Worm (Caenorhabditis elegans) whole organism, L2 larva: ENCODE data around the gene nst-1.

Experiments
- C34F6.9 ChIP-seq: fragments of 150-350 bp; optimal IDR thresholded peaks from 2 replicates; lab custom pipeline; 2014; ENCODE audit warnings: missing biosample characterization, missing genetic modification characterization
- F13H6.1 ChIP-seq: sonication (generic microtip); optimal IDR thresholded peaks from 2 replicates; lab custom pipeline; 2016; ENCODE audit warnings: missing genetic modification characterization, missing compliant biosample characterization
- R02D3.7 ChIP-seq: fragments of 150-350 bp; optimal IDR thresholded peaks from 2 replicates; lab custom pipeline; 2014; ENCODE audit warnings: missing biosample characterization, missing genetic modification characterization
- alr-1 ChIP-seq: fragments of 150-350 bp; optimal IDR thresholded peaks from 2 replicates; lab custom pipeline; 2014; ENCODE audit warnings: missing biosample characterization, missing genetic modification characterization
- blmp-1 ChIP-seq: sonication (generic microtip); optimal IDR thresholded peaks from 2 replicates; lab custom pipeline; 2017; ENCODE audit warnings: missing genetic modification characterization, mild to moderate bottlenecking, missing compliant biosample characterization, antibody characterized with exemption, moderate library complexity; ENCODE audit not compliant: insufficient read depth
- ceh-16 ChIP-seq: fragments of 150-350 bp; optimal IDR thresholded peaks from 2 replicates; lab custom pipeline; 2014; ENCODE audit warnings: missing biosample characterization, missing genetic modification characterization
- crh-2 ChIP-seq: sonication (generic microtip); optimal IDR thresholded peaks from 2 replicates; lab custom pipeline; 2017; ENCODE audit warnings: missing biosample characterization, missing genetic modification characterization
- dmd-4 ChIP-seq: sonication (generic microtip); optimal IDR thresholded peaks from 2 replicates; lab custom pipeline; 2017; ENCODE audit warnings: missing biosample characterization, missing genetic modification characterization
- elt-3 ChIP-seq: sonication (generic microtip); optimal IDR thresholded peaks from 2 replicates; lab custom pipeline; 2017; ENCODE audit warnings: missing biosample characterization, missing genetic modification characterization
- fos-1 ChIP-seq: fragments of 150-350 bp; optimal IDR thresholded peaks from 2 replicates; lab custom pipeline; 2014; ENCODE audit warnings: missing biosample characterization, missing genetic modification characterization
- gmeb-1 ChIP-seq: fragments of 150-350 bp; optimal IDR thresholded peaks from 2 replicates; lab custom pipeline; 2014; ENCODE audit warnings: missing biosample characterization, missing genetic modification characterization
- lin-11 ChIP-seq: fragments of 150-350 bp; sonication (generic microtip); optimal IDR thresholded peaks from 2 replicates; lab custom pipeline; 2014; ENCODE audit warnings: missing biosample characterization, missing genetic modification characterization, inconsistent platforms, mixed read lengths
- lin-13 ChIP-seq: fragments of 150-350 bp; optimal IDR thresholded peaks from 2 replicates; lab custom pipeline; 2014; ENCODE audit warnings: missing biosample characterization, missing genetic modification reagents, missing genetic modification characterization
- lsy-2 ChIP-seq, 2 experiments: fragments of 150-350 bp in 1 of 2; sonication (generic microtip) in 1 of 2; optimal IDR thresholded peaks; 2 replicates each; lab custom pipeline; 2014 to 2017; ENCODE audit warnings: missing biosample characterization in 2 of 2, missing genetic modification characterization in 2 of 2
- mab-5 ChIP-seq: fragments of 150-350 bp; optimal IDR thresholded peaks from 2 replicates; lab custom pipeline; 2014; ENCODE audit warnings: missing biosample characterization, missing genetic modification characterization
- mbf-1 ChIP-seq: sonication (generic microtip); optimal IDR thresholded peaks from 2 replicates; lab custom pipeline; 2017; ENCODE audit warnings: missing biosample characterization, missing genetic modification characterization
- mdl-1 ChIP-seq, 2 experiments: fragments of 150-350 bp in 1 of 2; sonication (generic microtip) in 1 of 2; optimal IDR thresholded peaks; 2 replicates each; lab custom pipeline; 2017; ENCODE audit warnings: missing biosample characterization in 2 of 2, missing genetic modification characterization in 2 of 2
- nhr-10 ChIP-seq: sonication (generic microtip); optimal IDR thresholded peaks from 2 replicates; lab custom pipeline; 2017; ENCODE audit warnings: missing biosample characterization, missing genetic modification characterization
- nhr-11 ChIP-seq: fragments of 150-350 bp; optimal IDR thresholded peaks from 2 replicates; lab custom pipeline; 2014; ENCODE audit warnings: missing biosample characterization, missing genetic modification characterization
- nhr-12 ChIP-seq: fragments of 150-350 bp; optimal IDR thresholded peaks from 2 replicates; lab custom pipeline; 2014; ENCODE audit warnings: missing biosample characterization, missing genetic modification characterization
- nhr-129 ChIP-seq: fragments of 150-350 bp; optimal IDR thresholded peaks from 2 replicates; lab custom pipeline; 2014; ENCODE audit warnings: missing biosample characterization, missing genetic modification characterization
- nhr-21 ChIP-seq: fragments of 150-350 bp; optimal IDR thresholded peaks from 2 replicates; lab custom pipeline; 2014; ENCODE audit warnings: missing biosample characterization, missing genetic modification characterization
- nhr-237 ChIP-seq: fragments of 150-350 bp; optimal IDR thresholded peaks from 2 replicates; lab custom pipeline; 2014; ENCODE audit warnings: missing biosample characterization, missing genetic modification characterization
- nhr-25 ChIP-seq: fragments of 150-350 bp; sonication (generic microtip); optimal IDR thresholded peaks from 3 replicates; lab custom pipeline; 2014; ENCODE audit warnings: missing biosample characterization, missing genetic modification characterization
- nhr-6 ChIP-seq: fragments of 150-350 bp; optimal IDR thresholded peaks from 2 replicates; lab custom pipeline; 2014; ENCODE audit warnings: missing biosample characterization, missing genetic modification characterization
- nhr-77 ChIP-seq: fragments of 150-350 bp; optimal IDR thresholded peaks from 2 replicates; lab custom pipeline; 2014; ENCODE audit warnings: missing biosample characterization, missing genetic modification characterization
- skn-1 ChIP-seq: sonication (generic microtip); optimal IDR thresholded peaks from 2 replicates; lab custom pipeline; 2017; ENCODE audit warnings: missing biosample characterization, missing genetic modification characterization
- sma-3 ChIP-seq: sonication (generic microtip); optimal IDR thresholded peaks from 2 replicates; lab custom pipeline; 2016; ENCODE audit warnings: missing genetic modification reagents, missing genetic modification characterization, missing compliant biosample characterization
- sma-9 ChIP-seq, 2 experiments: fragments of 150-350 bp in 1 of 2; sonication (generic microtip) in 1 of 2; optimal IDR thresholded peaks; 2 replicates each; lab custom pipeline; 2014 to 2016; ENCODE audit warnings: missing genetic modification characterization in 2 of 2, mild to moderate bottlenecking in 1 of 2, missing biosample characterization in 1 of 2, missing compliant biosample characterization in 1 of 2, missing genetic modification reagents in 1 of 2, moderate library complexity in 1 of 2
- unc-39 ChIP-seq: fragments of 150-350 bp; optimal IDR thresholded peaks from 2 replicates; lab custom pipeline; 2014; ENCODE audit warnings: missing biosample characterization, missing genetic modification characterization
- unc-55 ChIP-seq: fragments of 150-350 bp; sonication (generic microtip); optimal IDR thresholded peaks from 3 replicates; lab custom pipeline; 2014; ENCODE audit warnings: missing biosample characterization, missing genetic modification reagents, missing genetic modification characterization
- zag-1 ChIP-seq: fragments of 150-350 bp; optimal IDR thresholded peaks from 2 replicates; lab custom pipeline; 2014; ENCODE audit warnings: missing biosample characterization, missing genetic modification characterization
- ztf-11 ChIP-seq: sonication (generic microtip); optimal IDR thresholded peaks from 2 replicates; lab custom pipeline; 2017; ENCODE audit warnings: missing biosample characterization, missing genetic modification characterization
- ztf-4 ChIP-seq: fragments of 150-350 bp; optimal IDR thresholded peaks from 2 replicates; lab custom pipeline; 2014; ENCODE audit warnings: missing biosample characterization, missing genetic modification characterization

nst-1 gene

ce11 chrII:8327450-8327849 is 44.4 kb upstream of the nst-1 start:
- TF ChIP-seq R02D3.7 (tag; lab: Kevin White, UChicago) (no peak), mdl-1 (tag; optimal IDR thresholded peaks at IDR 0.05; lab: Kevin White, UChicago) (no peak), fos-1 (no peak), unc-39 (tag; lab: Kevin White, UChicago) (no peak), skn-1 (tag; lab: Kevin White, UChicago) (no peak), alr-1 (tag; lab: Kevin White, UChicago) (no peak)

DNA sequence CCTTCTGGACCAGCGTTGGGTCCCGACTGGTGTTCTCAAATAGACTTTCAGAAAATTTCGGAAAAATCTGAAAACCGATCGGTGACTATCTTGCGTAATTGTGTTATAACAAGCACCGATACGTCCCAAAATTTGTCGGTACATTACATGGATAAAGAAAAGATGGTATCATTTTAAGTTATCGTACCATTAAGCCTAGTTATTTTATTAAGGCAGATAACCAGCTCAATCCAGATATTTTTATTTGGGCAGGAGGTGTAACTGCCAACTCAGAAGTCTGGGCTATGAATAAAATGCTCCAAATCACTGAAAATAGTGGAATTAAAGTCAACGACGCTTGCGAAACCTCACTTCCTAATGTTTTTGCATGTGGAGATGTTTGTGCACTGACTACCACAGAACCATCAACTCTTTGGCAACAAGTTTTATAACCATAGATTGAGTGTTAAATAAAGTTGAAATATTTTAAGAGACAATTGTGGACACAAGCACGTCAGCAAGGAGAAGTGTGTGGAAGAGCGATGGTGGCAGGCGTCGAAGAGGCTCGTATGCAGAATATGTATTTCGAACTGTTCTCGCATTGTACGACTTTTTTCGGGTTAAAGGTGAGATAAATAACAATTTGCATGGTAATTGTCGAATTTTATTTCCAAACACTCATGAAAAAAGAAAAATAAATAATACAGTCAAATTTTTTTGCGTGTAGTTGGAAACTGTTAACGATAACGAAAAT is 43.4 kb upstream of the nst-1 start:
- TF ChIP-seq fos-1 (no peak), skn-1 (tag; lab: Kevin White, UChicago) (no peak), dmd-4 (tag; lab: Kevin White, UChicago) (no peak), nhr-10 (tag; lab: Kevin White, UChicago) (no peak), C34F6.9 (no peak), unc-39 (tag; lab: Kevin White, UChicago) (no peak), ztf-4 (no peak), gmeb-1 (tag; lab: Kevin White, UChicago) (no peak), crh-2 (no peak), blmp-1 (tag; lab: Kevin White, UChicago) (no peak), zag-1 (tag; lab: Kevin White, UChicago) (no peak), nhr-237 (tag; lab: Kevin White, UChicago) (no peak), nhr-6 (tag; lab: Kevin White, UChicago) (no peak), nhr-12 (tag; lab: Kevin White, UChicago) (no peak)

DNA sequence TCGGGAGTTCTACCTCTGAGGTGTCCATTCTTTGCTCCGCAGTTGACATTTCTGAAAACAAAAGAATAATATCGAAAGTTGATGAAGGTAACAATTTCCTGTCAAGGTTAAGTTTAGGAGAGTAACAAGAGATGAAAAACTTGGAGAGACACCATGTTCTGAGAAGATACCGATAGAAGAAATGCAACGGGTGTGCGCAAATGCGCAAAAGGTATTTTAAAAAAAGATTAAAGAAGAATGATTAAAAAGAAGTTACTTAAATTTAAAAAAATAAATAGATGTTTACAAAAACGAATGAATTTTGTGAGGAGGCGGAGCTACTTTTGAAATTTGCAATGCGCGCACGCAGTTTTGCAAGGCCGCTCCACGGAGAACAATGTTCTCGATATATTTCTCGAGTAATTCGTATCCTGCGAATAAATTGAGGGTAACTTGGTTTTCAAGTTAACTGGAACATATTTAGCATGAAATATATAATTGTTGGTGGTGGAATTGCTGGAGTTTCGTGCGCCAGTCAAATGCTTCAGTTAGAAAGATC is 42.1 kb upstream of the nst-1 start, which contains the start of the genes ran-3 and C26D10.3:
Gene ran-3 (minus strand): TSS at position 51 of the 538 bp plus-strand sequence.
Gene C26D10.3 (plus strand): TSS at position 385 of the 538 bp plus-strand sequence.
- peak; percentile 69 for TF ChIP-seq unc-55 (GFP tag; lab: Kevin White, UChicago)
- TF ChIP-seq F13H6.1 (tag; lab: Kevin White, UChicago) = peak; percentile 8
- peak; percentile 42 for TF ChIP-seq skn-1 (tag; lab: Kevin White, UChicago)
- TF ChIP-seq nhr-10 (tag; lab: Kevin White, UChicago) = no peak
- TF ChIP-seq blmp-1 (tag; lab: Kevin White, UChicago) = no peak
- TF ChIP-seq sma-3 (GFP tag; lab: Kevin White, UChicago) = peak; percentile 47
- TF ChIP-seq gmeb-1 (tag; lab: Kevin White, UChicago) = peak; percentile 55
- peak; percentile 54 for TF ChIP-seq lin-11 (tag; lab: Kevin White, UChicago)
- TF ChIP-seq lin-13 (GFP tag; lab: Kevin White, UChicago) = peak; percentile 17
- peak; percentile 43 for TF ChIP-seq C34F6.9
- peak; percentile 18 for TF ChIP-seq nhr-21 (tag; lab: Kevin White, UChicago)
- peak; percentile 66 for TF ChIP-seq nhr-129 (tag; lab: Kevin White, UChicago)
- TF ChIP-seq ceh-16 (tag; lab: Kevin White, UChicago) = no peak
- TF ChIP-seq lsy-2 (tag; optimal IDR thresholded peaks at IDR 0.05; lab: Kevin White, UChicago) = peak in 1 of 2 experiments; percentile 70
- TF ChIP-seq crh-2 = peak; percentile 13
- TF ChIP-seq ztf-11 (tag; lab: Kevin White, UChicago) = no peak

DNA sequence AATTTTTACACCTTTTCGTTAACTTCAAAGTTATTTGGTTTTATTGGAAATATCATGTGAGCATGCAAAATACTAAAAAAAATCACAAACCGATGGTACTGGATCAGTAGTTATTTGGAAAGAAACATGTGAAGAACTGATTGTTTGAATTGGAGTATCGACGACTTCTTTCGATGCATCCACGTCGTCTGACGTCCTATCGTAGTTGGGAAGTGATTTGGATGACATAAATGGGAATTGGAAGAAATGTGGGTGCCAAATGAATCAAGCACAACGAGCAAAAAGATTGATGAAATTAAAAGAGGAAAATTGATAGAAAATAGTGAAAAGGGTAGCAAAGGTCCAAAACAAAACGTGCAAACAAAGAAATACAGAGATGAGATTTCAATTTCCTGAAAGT is 38.2 kb upstream of the nst-1 start, which contains the start of gene shw-1:
Gene shw-1 (minus strand): TSS at position 228 of the 400 bp plus-strand sequence.
- TF ChIP-seq elt-3 (tag; lab: Kevin White, UChicago) (no peak), mbf-1 (tag; lab: Kevin White, UChicago) (no peak), nhr-129 (tag; lab: Kevin White, UChicago) (no peak), ztf-11 (tag; lab: Kevin White, UChicago) (no peak), mab-5 (no peak), crh-2 (no peak), zag-1 (tag; lab: Kevin White, UChicago) (no peak), nhr-11 (no peak), nhr-77 (tag; lab: Kevin White, UChicago) (no peak), nhr-25 (tag; lab: Kevin White, UChicago) (no peak), sma-9 (GFP tag; optimal IDR thresholded peaks at IDR 0.05; lab: Kevin White, UChicago) (no peak), sma-9 (tag; optimal IDR thresholded peaks at IDR 0.05; lab: Kevin White, UChicago) (no peak), lin-11 (tag; lab: Kevin White, UChicago) (no peak), gmeb-1 (tag; lab: Kevin White, UChicago) (no peak)
- TF ChIP-seq, all 48 proteins: peak for 0
